Worm (Caenorhabditis elegans) whole organism, L1 larva: ENCODE data around the gene arrd-9.
A peak's percentile ranks its signal among the peaks of the same experiment; 100 is the strongest.

Experiments used
- Y116A8C.19 ChIP-seq: sonication (generic microtip); optimal IDR thresholded peaks from 2 replicates; lab custom pipeline; 2016; ENCODE audit warnings: missing compliant biosample characterization, missing genetic modification characterization, borderline replicate concordance
- aha-1 ChIP-seq: fragments of 150-350 bp; optimal IDR thresholded peaks from 2 replicates; lab custom pipeline; 2014; ENCODE audit warnings: missing biosample characterization, missing genetic modification characterization
- aly-2 ChIP-seq: fragments of 150-350 bp; optimal IDR thresholded peaks from 2 replicates; lab custom pipeline; 2014; ENCODE audit warnings: missing biosample characterization, missing genetic modification characterization
- ces-1 ChIP-seq: fragments of 150-350 bp; optimal IDR thresholded peaks from 2 replicates; lab custom pipeline; 2014; ENCODE audit warnings: missing biosample characterization, missing genetic modification reagents, missing genetic modification characterization
- efl-1 ChIP-seq, 4 experiments: fragments of 150-350 bp; optimal IDR thresholded peaks in 3 of 4; peaks in 1 of 4; 1 replicate in 1 of 4; 2 replicates in 3 of 4; lab custom pipeline; 2014; ENCODE audit warnings: missing biosample characterization in 2 of 4, missing genetic modification characterization in 2 of 4, missing genetic modification reagents in 2 of 4
- efl-3 ChIP-seq: fragments of 200-800 bp; sonication (Bioruptor generic); optimal IDR thresholded peaks from 2 replicates; lab custom pipeline; 2018; ENCODE audit warnings: mild to moderate bottlenecking, missing genetic modification characterization, missing compliant biosample characterization
- egl-13 ChIP-seq: sonication (generic microtip); optimal IDR thresholded peaks from 2 replicates; lab custom pipeline; 2016; ENCODE audit warnings: missing genotype, missing genetic modification reagents, missing genetic modification characterization, missing compliant biosample characterization
- elt-3 ChIP-seq, 6 experiments: fragments of 150-350 bp in 1 of 6; sonication (generic microtip); optimal IDR thresholded peaks; 2 replicates each; lab custom pipeline; 2017 to 2018; ENCODE audit warnings: missing biosample characterization in 6 of 6, missing genetic modification characterization in 6 of 6, inconsistent platforms in 1 of 6
- fkh-10 ChIP-seq: sonication (generic microtip); optimal IDR thresholded peaks from 2 replicates; lab custom pipeline; 2017; ENCODE audit warnings: missing biosample characterization, missing genetic modification reagents, missing genetic modification characterization
- hpl-2 ChIP-seq: fragments of 150-350 bp; optimal IDR thresholded peaks from 2 replicates; lab custom pipeline; 2014; ENCODE audit warnings: missing biosample characterization, missing genetic modification reagents, missing genetic modification characterization
- isw-1 ChIP-seq: fragments of 200-800 bp; sonication (Bioruptor generic); IDR thresholded peaks from 2 replicates; pipeline ENCODE4 v1.3.6; 2022; ENCODE audit warnings: missing genetic modification characterization, missing compliant biosample characterization
- lsy-2 ChIP-seq, 2 experiments: fragments of 150-350 bp; optimal IDR thresholded peaks; 2 replicates each; lab custom pipeline; 2014; ENCODE audit warnings: missing biosample characterization in 2 of 2, missing genetic modification characterization in 2 of 2
- mef-2 ChIP-seq: fragments of 150-350 bp; optimal IDR thresholded peaks from 2 replicates; lab custom pipeline; 2014; ENCODE audit warnings: missing biosample characterization, missing genetic modification characterization
- mep-1 ChIP-seq: fragments of 150-350 bp; optimal IDR thresholded peaks from 2 replicates; lab custom pipeline; 2014; ENCODE audit warnings: missing biosample characterization, missing genetic modification characterization
- nhr-12 ChIP-seq: sonication (generic microtip); optimal IDR thresholded peaks from 2 replicates; lab custom pipeline; 2017; ENCODE audit warnings: missing biosample characterization, missing genetic modification characterization
- nhr-237 ChIP-seq: fragments of 150-350 bp; optimal IDR thresholded peaks from 2 replicates; lab custom pipeline; 2014; ENCODE audit warnings: missing biosample characterization, missing genetic modification characterization
- nhr-28 ChIP-seq: fragments of 150-350 bp; optimal IDR thresholded peaks from 2 replicates; lab custom pipeline; 2014; ENCODE audit warnings: missing biosample characterization, missing genetic modification characterization
- nhr-77 ChIP-seq: fragments of 150-350 bp; optimal IDR thresholded peaks from 2 replicates; lab custom pipeline; 2014; ENCODE audit warnings: missing biosample characterization, missing genetic modification characterization
- nhr-84 ChIP-seq: sonication (generic microtip); optimal IDR thresholded peaks from 2 replicates; lab custom pipeline; 2017; ENCODE audit warnings: missing biosample characterization, missing genetic modification characterization
- nhr-85 ChIP-seq: sonication (generic microtip); peaks from one replicate; lab custom pipeline; 2016; ENCODE audit warnings: missing genetic modification characterization, inconsistent platforms, missing compliant biosample characterization
- pag-3 ChIP-seq: sonication (generic microtip); optimal IDR thresholded peaks from 2 replicates; lab custom pipeline; 2017; ENCODE audit warnings: missing genetic modification characterization, mild to moderate bottlenecking, missing compliant biosample characterization, antibody characterized with exemption, borderline replicate concordance; ENCODE audit not compliant: insufficient read depth
- snpc-4 ChIP-seq: fragments of 150-350 bp; optimal IDR thresholded peaks from 2 replicates; lab custom pipeline; 2014; ENCODE audit warnings: missing biosample characterization, missing genetic modification characterization
- sox-4 ChIP-seq: sonication (generic microtip); optimal IDR thresholded peaks from 2 replicates; lab custom pipeline; 2016; ENCODE audit warnings: missing genetic modification characterization, missing compliant biosample characterization
- tbx-2 ChIP-seq: sonication (generic microtip); optimal IDR thresholded peaks from 2 replicates; lab custom pipeline; 2016; ENCODE audit warnings: missing genetic modification characterization, missing compliant biosample characterization
- unc-62 ChIP-seq: fragments of 150-350 bp; optimal IDR thresholded peaks from 2 replicates; lab custom pipeline; 2014; ENCODE audit warnings: missing biosample characterization, missing genetic modification reagents, missing genetic modification characterization
- xbp-1 ChIP-seq: sonication (generic microtip); optimal IDR thresholded peaks from 2 replicates; lab custom pipeline; 2016; ENCODE audit warnings: missing genetic modification characterization, missing compliant biosample characterization
- ztf-11 ChIP-seq, 2 experiments: sonication (generic microtip); optimal IDR thresholded peaks; 2 replicates each; lab custom pipeline; 2016 to 2017; ENCODE audit warnings: missing genetic modification characterization in 2 of 2, missing biosample characterization in 1 of 2, missing compliant biosample characterization in 1 of 2

Gene arrd-9

ce11 chrII:12485060-12485459 lies 4.3 kb upstream of the arrd-9 start, which contains the start of gene F15A4.10:
Gene F15A4.10, minus strand, starts transcription at chrII:12485160.
- no peak for TF ChIP-seq aly-2 (tag; lab: Kevin White, UChicago)
- peak; percentile 29 for TF ChIP-seq nhr-85 (tag; lab: Kevin White, UChicago)

ce11 chrII:12482622-12483021 lies 1.9 kb upstream of the arrd-9 start, which contains the start of gene fbxb-102:
Gene fbxb-102, plus strand, starts transcription at chrII:12482922.
- TF ChIP-seq mef-2 (no peak), egl-13 (no peak), xbp-1 (tag; lab: Kevin White, UChicago) (no peak), tbx-2 (tag; lab: Kevin White, UChicago) (no peak), Y116A8C.19 (tag; lab: Kevin White, UChicago) (no peak), efl-3 (GFP tag; lab: Kevin White, UChicago) (no peak), snpc-4 (tag; lab: Kevin White, UChicago) (no peak), lsy-2 (tag; optimal IDR thresholded peaks at IDR 0.05; lab: Kevin White, UChicago) (no peak), nhr-237 (no peak), elt-3 (tag; optimal IDR thresholded peaks at IDR 0.05; lab: Kevin White, UChicago) (no peak), unc-62 (GFP tag; lab: Kevin White, UChicago) (no peak), hpl-2 (GFP tag; lab: Kevin White, UChicago) (no peak), mep-1 (no peak)
- TF ChIP-seq, all 84 proteins: peak for 0

ce11 chrII:12481645-12482044 lies 934 bp upstream of the arrd-9 start:
- no peak for TF ChIP-seq ztf-11 (tag; optimal IDR thresholded peaks at IDR 0.05; lab: Kevin White, UChicago)
- TF ChIP-seq ces-1 (GFP tag; lab: Kevin White, UChicago): no peak
- no peak for TF ChIP-seq efl-1 (optimal IDR thresholded peaks at IDR 0.05; lab: Kevin White, UChicago)
- TF ChIP-seq efl-1 (GFP tag; optimal IDR thresholded peaks at IDR 0.05 in 1 of 2; lab: Kevin White, UChicago): peak in 1 of 2 experiments; percentile 91

DNA sequence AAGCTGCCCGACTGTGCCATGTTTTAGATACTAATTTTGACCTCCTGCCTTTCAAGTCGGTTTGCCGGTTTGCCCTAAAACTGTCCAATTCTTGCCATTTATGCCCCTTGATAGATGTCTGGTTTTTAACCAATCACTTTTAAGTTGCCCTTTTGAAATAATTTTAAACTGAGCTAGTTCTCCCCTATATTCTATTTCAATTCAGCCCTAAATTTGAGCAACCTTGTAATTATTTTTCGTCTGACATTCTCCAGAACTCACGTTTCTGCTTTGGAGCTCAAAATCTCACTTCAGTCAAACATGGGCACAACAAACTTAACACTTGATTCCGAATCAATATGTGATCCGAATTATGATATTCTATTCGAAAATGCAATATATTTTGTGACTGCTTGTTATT lies 7.3 kb downstream of the arrd-9 start, which contains the start of gene srg-17:
Gene srg-17, plus strand, starts transcription at position 301 of the 400 bp plus-strand sequence.
- no peak for TF ChIP-seq fkh-10 (GFP tag; lab: Kevin White, UChicago)
- no peak for TF ChIP-seq efl-1 (optimal IDR thresholded peaks at IDR 0.05; lab: Kevin White, UChicago)
- TF ChIP-seq efl-1 (GFP tag; optimal IDR thresholded peaks at IDR 0.05 in 1 of 2; lab: Kevin White, UChicago): peak in 1 of 2 experiments; percentile 48

- TF ChIP-seq aha-1 (tag; lab: Kevin White, UChicago) (no peak), nhr-84 (tag; lab: Kevin White, UChicago) (no peak), efl-1 (optimal IDR thresholded peaks at IDR 0.05; lab: Kevin White, UChicago) (no peak), efl-1 (GFP tag; optimal IDR thresholded peaks at IDR 0.05 in 1 of 2; lab: Kevin White, UChicago) (peak in 1 of 2 experiments; percentile 58), hpl-2 (GFP tag; lab: Kevin White, UChicago) (no peak), pag-3 (no peak), efl-3 (GFP tag; lab: Kevin White, UChicago) (no peak), unc-62 (GFP tag; lab: Kevin White, UChicago) (no peak)
- TF ChIP-seq, all 84 proteins: peak for 1
Measured at ce11 chrII:12471138-12471855, 9.4 kb downstream of the arrd-9 start, which contains the start of the genes F15A4.5 and phat-8. Gene F15A4.5, minus strand, starts transcription at chrII:12471238. Gene phat-8, plus strand, starts transcription at chrII:12471805.

DNA sequence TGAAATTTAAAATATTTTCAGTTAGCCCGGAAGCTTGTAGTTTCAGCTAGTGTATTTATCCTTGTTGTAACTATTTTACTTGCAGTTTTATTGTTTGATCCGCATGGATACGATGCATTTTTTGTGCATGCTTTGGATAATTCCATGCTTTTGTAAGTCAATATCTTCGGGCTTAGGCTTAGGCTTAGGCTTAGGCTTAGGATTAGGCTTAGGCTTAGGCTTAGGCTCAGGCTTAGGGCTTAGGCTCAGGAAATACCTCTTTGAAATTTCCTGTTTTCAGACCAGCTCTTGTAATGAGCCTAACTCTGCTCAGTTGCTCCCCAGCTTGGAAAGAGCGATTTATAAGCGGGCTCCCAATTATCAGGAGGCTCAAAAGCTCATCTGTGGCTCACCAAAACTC lies 13.7 kb downstream of the arrd-9 start, which contains the start of gene srg-16:
Gene srg-16, plus strand, starts transcription at position 87 of the 400 bp plus-strand sequence.
- no peak for TF ChIP-seq nhr-77 (tag; lab: Kevin White, UChicago)
- TF ChIP-seq nhr-12 (tag; lab: Kevin White, UChicago): no peak
- no peak for TF ChIP-seq egl-13
- no peak for TF ChIP-seq isw-1 (GFP tag; lab: Robert Waterston, UW)
- no peak for TF ChIP-seq efl-3 (GFP tag; lab: Kevin White, UChicago)
- TF ChIP-seq sox-4 (tag; lab: Kevin White, UChicago): no peak
- TF ChIP-seq tbx-2 (tag; lab: Kevin White, UChicago): no peak
- no peak for TF ChIP-seq nhr-28 (tag; lab: Kevin White, UChicago)
